Comparison of ENCODE assay signal across 2 worm cellular contexts in genomic region chrV:11328613-11329012, ce11.
TF ChIP-seq lines count a peak whose summit lies in the region.

No protein-coding gene starts in this region.

TF ChIP-seq in whole organism, L4 larva, 104 proteins besides CTCF, POLR2A, EP300 and RAD21:
- TF ChIP-seq lin-38 (GFP tag; IDR thresholded peaks at IDR 0.05; lab: Robert Waterston, UW) (peak; percentile 88), D1046.2 (GFP tag; IDR thresholded peaks at IDR 0.05; lab: Robert Waterston, UW) (0 out of 2 replicates have a peak, but pooled peaks have one; percentile 42), ceh-44 (GFP tag; IDR thresholded peaks at IDR 0.05; lab: Robert Waterston, UW) (peak; percentile 65; the same call in 1 of the 2 replicates)

TF ChIP-seq in whole organism, young adult, 124 proteins besides CTCF, POLR2A, EP300 and RAD21:
- TF ChIP-seq Y79H2A.3 (GFP tag; conservative IDR thresholded peaks at IDR 0.05; lab: Robert Waterston, UW) (0 out of 2 replicates have a peak, but pooled peaks have one; percentile 56), hmg-1.2 (GFP tag; IDR thresholded peaks at IDR 0.05; lab: Robert Waterston, UW) (peak; percentile 22; the same call in 1 of the 2 replicates), mcd-1 (GFP tag; IDR thresholded peaks at IDR 0.05; lab: Robert Waterston, UW) (peak; percentile 78), pbrm-1 (GFP tag; IDR thresholded peaks at IDR 0.05; lab: Robert Waterston, UW) (peak; percentile 31; the same call in 1 of the 2 replicates), Y67H2A.10 (GFP tag; conservative IDR thresholded peaks at IDR 0.05; lab: Robert Waterston, UW) (0 out of 2 replicates have a peak, but pooled peaks have one; percentile 13), D2030.7 (GFP tag; IDR thresholded peaks at IDR 0.05; lab: Robert Waterston, UW) (0 out of 2 replicates have a peak, but pooled peaks have one; percentile 37), ceh-91 (GFP tag; IDR thresholded peaks at IDR 0.05; lab: Robert Waterston, UW) (peak; percentile 54), ceh-100 (GFP tag; IDR thresholded peaks at IDR 0.05; lab: Robert Waterston, UW) (peak; percentile 92), dox-1 (GFP tag; IDR thresholded peaks at IDR 0.05; lab: Robert Waterston, UW) (peak; percentile 53; the same call in 1 of the 2 replicates), ztf-28 (GFP tag; IDR thresholded peaks at IDR 0.05; lab: Robert Waterston, UW) (peak; percentile 73; the same call in 1 of the 2 replicates), egrh-3 (GFP tag; IDR thresholded peaks at IDR 0.05; lab: Robert Waterston, UW) (peak; percentile 49; the same call in 1 of the 2 replicates)
